Fruit fly (Drosophila melanogaster): ENCODE data around the gene CG18178.

DNA sequence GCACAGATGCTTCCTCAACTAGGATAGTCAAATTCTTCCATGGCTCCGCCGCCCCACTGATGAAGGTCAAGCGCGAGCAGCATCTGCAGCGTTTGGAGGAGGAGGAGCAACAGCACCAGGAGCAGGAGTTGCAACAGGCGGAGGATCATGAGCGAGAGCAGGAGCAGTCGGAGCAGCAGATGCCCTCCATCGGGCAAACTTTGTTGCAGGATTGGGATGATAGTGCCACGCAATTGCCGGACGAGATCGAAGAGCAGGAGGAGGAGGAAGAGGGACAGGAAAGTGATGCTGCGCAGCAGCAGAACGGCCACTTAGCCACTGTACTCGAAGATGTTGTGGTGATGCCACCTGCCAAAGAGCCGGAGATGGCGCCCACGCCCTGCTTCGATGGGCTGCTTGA, 13.4 kb downstream of the CG18178 start:
- TF ChIP-seq Lim3 (GFP tag; IDR thresholded peaks at IDR 0.05) (no peak), BtbVII (GFP tag; optimal IDR thresholded peaks at IDR 0.05) (no peak), CG17385 (GFP tag; optimal IDR thresholded peaks at IDR 0.05) (no peak), CG4360 (GFP tag; IDR thresholded peaks at IDR 0.05) (no peak), fd64A (GFP tag; optimal IDR thresholded peaks at IDR 0.05) (no peak), kni (GFP tag; optimal IDR thresholded peaks at IDR 0.05) (no peak), klu (GFP tag; IDR thresholded peaks at IDR 0.05) (no peak), CG10147 (GFP tag; optimal IDR thresholded peaks at IDR 0.05) (no peak)

All from whole organism, embryonic.